Fruit fly (Drosophila melanogaster) whole organism, embryonic: Measurements from ENCODE around the gene Atg18b.

Experiments used
- ATbp ChIP-seq: fragments of 200-800 bp; sonication (Bioruptor generic); optimal IDR thresholded peaks from 2 replicates; lab custom pipeline; 2017; ENCODE audit warnings: missing biosample characterization, mild to moderate bottlenecking, missing genetic modification characterization, missing genetic modification reagents
- Asciz ChIP-seq: fragments of 200-800 bp; sonication (Bioruptor generic); optimal IDR thresholded peaks from 2 replicates; lab custom pipeline; 2017; ENCODE audit warnings: missing biosample characterization, mild to moderate bottlenecking, missing genetic modification characterization, missing genetic modification reagents
- CG10366 ChIP-seq: fragments of 200-800 bp; sonication (Bioruptor generic); IDR thresholded peaks from 2 replicates; pipeline ENCODE4 v1.3.6; 2022; ENCODE audit warnings: missing biosample characterization, missing genetic modification characterization
- CG10565 ChIP-seq: fragments of 200-800 bp; sonication (Bioruptor generic); optimal IDR thresholded peaks from 3 replicates; lab custom pipeline; 2016; ENCODE audit warnings: missing biosample characterization, mild to moderate bottlenecking, missing genetic modification characterization
- CG12219 ChIP-seq: fragments of 200-800 bp; sonication (Bioruptor generic); optimal IDR thresholded peaks from 3 replicates; lab custom pipeline; 2018; ENCODE audit warnings: missing biosample characterization, mild to moderate bottlenecking, missing genetic modification characterization
- CG12769 ChIP-seq: fragments of 200-800 bp; sonication (Bioruptor generic); optimal IDR thresholded peaks from 2 replicates; lab custom pipeline; 2019; ENCODE audit warnings: missing biosample characterization, mild to moderate bottlenecking, missing genetic modification characterization, moderate library complexity
- CG18476 ChIP-seq: fragments of 200-800 bp; sonication (Bioruptor generic); optimal IDR thresholded peaks from 2 replicates; lab custom pipeline; 2016; ENCODE audit warnings: missing biosample characterization, mild to moderate bottlenecking, missing genetic modification characterization
- CG31441 ChIP-seq: fragments of 200-800 bp; sonication (Bioruptor generic); IDR thresholded peaks from 2 replicates; pipeline ENCODE4 v1.3.6; 2022; ENCODE audit warnings: missing biosample characterization, missing genetic modification characterization
- CG32772 ChIP-seq: fragments of 200-800 bp; sonication (Bioruptor generic); IDR thresholded peaks from 2 replicates; pipeline ENCODE4 v1.3.6; 2022; ENCODE audit warnings: missing biosample characterization, missing genetic modification characterization
- CG3407 ChIP-seq: fragments of 200-800 bp; sonication (Bioruptor generic); optimal IDR thresholded peaks from 2 replicates; lab custom pipeline; 2018; ENCODE audit warnings: missing biosample characterization, mild to moderate bottlenecking, missing genetic modification characterization
- CG34224 ChIP-seq: fragments of 200-800 bp; sonication (Bioruptor generic); IDR thresholded peaks from 3 replicates; pipeline ENCODE4 v1.3.6; 2022; ENCODE audit warnings: missing biosample characterization, missing genetic modification characterization; ENCODE audit not compliant: partially characterized antibody
- CG3847 ChIP-seq: fragments of 200-800 bp; sonication (Bioruptor generic); IDR thresholded peaks from 2 replicates; pipeline ENCODE4 v1.3.6; 2022; ENCODE audit warnings: missing biosample characterization, missing genetic modification characterization
- CG6175 ChIP-seq: fragments of 200-800 bp; sonication (Bioruptor generic); IDR thresholded peaks from 3 replicates; pipeline ENCODE4 v1.3.6; 2022; ENCODE audit warnings: missing biosample characterization, missing genetic modification characterization
- CG6272 ChIP-seq: fragments of 200-800 bp; sonication (Bioruptor generic); IDR thresholded peaks from 2 replicates; pipeline ENCODE4 v1.3.6; 2022; ENCODE audit warnings: missing biosample characterization, missing genetic modification characterization
- CG6654 ChIP-seq: fragments of 200-800 bp; sonication (Bioruptor generic); optimal IDR thresholded peaks from 2 replicates; lab custom pipeline; 2017; ENCODE audit warnings: missing biosample characterization, mild to moderate bottlenecking, missing genetic modification characterization
- CG7556 ChIP-seq: fragments of 200-800 bp; sonication (Bioruptor generic); optimal IDR thresholded peaks from 2 replicates; lab custom pipeline; 2017; ENCODE audit warnings: missing biosample characterization, mild to moderate bottlenecking, missing genetic modification characterization
- CG8478 ChIP-seq: fragments of >200 bp; optimal IDR thresholded peaks from 2 replicates; lab custom pipeline; 2018
- CG8924 ChIP-seq: fragments of 200-800 bp; optimal IDR thresholded peaks from 3 replicates; lab custom pipeline; 2019; ENCODE audit warnings: missing biosample characterization, mild to moderate bottlenecking, missing genetic modification characterization, moderate library complexity
- CG9932 ChIP-seq: fragments of 200-800 bp; sonication (Bioruptor generic); IDR thresholded peaks from 2 replicates; pipeline ENCODE4 v1.3.6; 2022; ENCODE audit warnings: missing biosample characterization, missing genetic modification characterization
- CTCF ChIP-seq: fragments of 200-800 bp; sonication (Bioruptor generic); optimal IDR thresholded peaks from 2 replicates; lab custom pipeline; 2017; ENCODE audit warnings: missing biosample characterization, mild to moderate bottlenecking, missing genetic modification characterization, moderate library complexity
- Dp ChIP-seq: fragments of 200-800 bp; sonication (Bioruptor generic); optimal IDR thresholded peaks from 2 replicates; lab custom pipeline; 2018; ENCODE audit warnings: missing biosample characterization, mild to moderate bottlenecking, missing genetic modification characterization, moderate library complexity
- E2f2 ChIP-seq: fragments of 200-800 bp; sonication (Bioruptor generic); IDR thresholded peaks from 2 replicates; pipeline ENCODE4 v1.3.6; 2022; ENCODE audit warnings: missing biosample characterization, missing genetic modification characterization
- Ets65A ChIP-seq: fragments of 200-800 bp; sonication (Bioruptor generic); peaks from one replicate; lab custom pipeline; 2016; ENCODE audit warnings: missing biosample characterization, missing genetic modification characterization
- HLHmδ ChIP-seq: fragments of 200-800 bp; sonication (Bioruptor generic); optimal IDR thresholded peaks from 2 replicates; lab custom pipeline; 2018; ENCODE audit warnings: missing biosample characterization, mild to moderate bottlenecking, missing genetic modification characterization, moderate library complexity
- Hr3 ChIP-seq: fragments of 200-800 bp; sonication (Bioruptor generic); optimal IDR thresholded peaks from 3 replicates; lab custom pipeline; 2016; ENCODE audit warnings: missing biosample characterization, missing genetic modification characterization
- MBD-R2 ChIP-seq: fragments of 200-800 bp; sonication (Bioruptor generic); IDR thresholded peaks from 2 replicates; pipeline ENCODE4 v1.3.6; 2022; ENCODE audit warnings: missing biosample characterization, missing genetic modification characterization
- Mes4 ChIP-seq: fragments of 200-800 bp; sonication (Bioruptor generic); optimal IDR thresholded peaks from 2 replicates; lab custom pipeline; 2016; ENCODE audit warnings: missing biosample characterization, missing genetic modification characterization
- Myb ChIP-seq: fragments of 200-800 bp; sonication (Bioruptor generic); optimal IDR thresholded peaks from 2 replicates; lab custom pipeline; 2016; ENCODE audit warnings: missing biosample characterization, missing genetic modification characterization
- Opbp ChIP-seq: fragments of 200-800 bp; sonication (Bioruptor generic); IDR thresholded peaks from 3 replicates; pipeline ENCODE4 v1.3.6; 2022; ENCODE audit warnings: missing biosample characterization, missing genetic modification characterization; ENCODE audit not compliant: partially characterized antibody
- Ssrp ChIP-seq: fragments of 200-800 bp; sonication (Bioruptor generic); optimal IDR thresholded peaks from 2 replicates; lab custom pipeline; 2018; ENCODE audit warnings: missing biosample characterization, mild to moderate bottlenecking, missing genetic modification characterization, moderate library complexity
- Taf1 ChIP-seq: fragments of 200-800 bp; sonication (Bioruptor generic); IDR thresholded peaks from 2 replicates; pipeline ENCODE4 v1.3.6; 2022; ENCODE audit warnings: missing biosample characterization, missing genetic modification characterization
- Tbp ChIP-seq: fragments of >200 bp; optimal IDR thresholded peaks from 2 replicates; lab custom pipeline; 2018; ENCODE audit warnings: missing biosample characterization, missing genetic modification characterization
- YL-1 ChIP-seq: fragments of 200-800 bp; sonication (Bioruptor generic); optimal IDR thresholded peaks from 3 replicates; lab custom pipeline; 2017; ENCODE audit warnings: missing biosample characterization, mild to moderate bottlenecking, missing genetic modification characterization
- amos ChIP-seq: fragments of 200-800 bp; sonication (Bioruptor generic); IDR thresholded peaks from 2 replicates; pipeline ENCODE4 v1.3.6; 2022; ENCODE audit warnings: missing biosample characterization, missing genetic modification characterization; ENCODE audit not compliant: partially characterized antibody
- ap ChIP-seq: fragments of 200-800 bp; sonication (Bioruptor generic); IDR thresholded peaks from 2 replicates; pipeline ENCODE4 v1.3.6; 2022; ENCODE audit warnings: missing biosample characterization, missing genetic modification characterization
- bbx ChIP-seq: fragments of 200-800 bp; sonication (Bioruptor generic); IDR thresholded peaks from 2 replicates; pipeline ENCODE4 v1.3.6; 2022; ENCODE audit warnings: missing biosample characterization, missing genetic modification characterization; ENCODE audit not compliant: partially characterized antibody
- bigmax ChIP-seq: fragments of 200-800 bp; sonication (Bioruptor generic); optimal IDR thresholded peaks from 2 replicates; lab custom pipeline; 2018; ENCODE audit warnings: missing biosample characterization, mild to moderate bottlenecking, missing genetic modification characterization
- br ChIP-seq: fragments of >200 bp; optimal IDR thresholded peaks from 2 replicates; lab custom pipeline; 2017
- chif ChIP-seq, 2 experiments: fragments of 200-800 bp; sonication (Bioruptor generic); optimal IDR thresholded peaks; 3 replicates each; lab custom pipeline; 2016; ENCODE audit warnings: missing biosample characterization in 2 of 2, missing genetic modification characterization in 2 of 2
- croc ChIP-seq: fragments of 200-800 bp; sonication (Bioruptor generic); conservative IDR thresholded peaks from 3 replicates; pipeline ENCODE4 v1.3.6; 2022; ENCODE audit warnings: missing biosample characterization, missing genetic modification characterization
- dpn ChIP-seq, 2 experiments: fragments of 200-800 bp; sonication (Bioruptor generic); optimal IDR thresholded peaks; 3 replicates each; lab custom pipeline; 2016; ENCODE audit warnings: missing biosample characterization in 2 of 2, missing genetic modification characterization in 2 of 2
- fd102C ChIP-seq: fragments of 200-800 bp; sonication (Bioruptor generic); optimal IDR thresholded peaks from 2 replicates; lab custom pipeline; 2018; ENCODE audit warnings: missing biosample characterization, mild to moderate bottlenecking, missing genetic modification characterization, moderate library complexity
- fu2 ChIP-seq: fragments of 200-800 bp; sonication (Bioruptor generic); optimal IDR thresholded peaks from 2 replicates; lab custom pipeline; 2016; ENCODE audit warnings: missing biosample characterization, missing genetic modification characterization
- jing ChIP-seq: fragments of 200-800 bp; sonication (Bioruptor generic); optimal IDR thresholded peaks from 2 replicates; lab custom pipeline; 2018; ENCODE audit warnings: missing biosample characterization, mild to moderate bottlenecking, missing genetic modification characterization
- knrl ChIP-seq: fragments of 200-800 bp; sonication (Bioruptor generic); IDR thresholded peaks from 3 replicates; pipeline ENCODE4 v1.3.6; 2022; ENCODE audit warnings: missing biosample characterization, missing genetic modification characterization; ENCODE audit not compliant: partially characterized antibody
- mirr ChIP-seq: fragments of 200-800 bp; sonication (Bioruptor generic); optimal IDR thresholded peaks from 3 replicates; lab custom pipeline; 2018; ENCODE audit warnings: missing biosample characterization, mild to moderate bottlenecking, missing genetic modification characterization
- nerfin-2 ChIP-seq: fragments of 200-800 bp; sonication (Bioruptor generic); IDR thresholded peaks from 2 replicates; pipeline ENCODE4 v1.3.6; 2022; ENCODE audit warnings: missing biosample characterization, missing genetic modification characterization; ENCODE audit not compliant: partially characterized antibody
- onecut ChIP-seq: fragments of 200-800 bp; sonication (Bioruptor generic); IDR thresholded peaks from 2 replicates; pipeline ENCODE4 v1.3.6; 2022; ENCODE audit warnings: missing biosample characterization, missing genetic modification characterization
- pho ChIP-seq: fragments of 200-800 bp; sonication (Bioruptor generic); optimal IDR thresholded peaks from 2 replicates; lab custom pipeline; 2016; ENCODE audit warnings: missing biosample characterization, missing genetic modification characterization
- trh ChIP-seq: fragments of 200-800 bp; sonication (Bioruptor generic); optimal IDR thresholded peaks from 2 replicates; lab custom pipeline; 2016; ENCODE audit warnings: missing biosample characterization, missing genetic modification characterization
- tx ChIP-seq: fragments of 200-800 bp; sonication (Bioruptor generic); optimal IDR thresholded peaks from 2 replicates; lab custom pipeline; 2016; ENCODE audit warnings: missing biosample characterization, missing genetic modification characterization
- unpg ChIP-seq: fragments of 200-800 bp; sonication (Bioruptor generic); optimal IDR thresholded peaks from 3 replicates; lab custom pipeline; 2018; ENCODE audit warnings: missing biosample characterization, mild to moderate bottlenecking, missing genetic modification characterization, moderate library complexity
- zfh2 ChIP-seq: fragments of 200-800 bp; sonication (Bioruptor generic); optimal IDR thresholded peaks from 2 replicates; lab custom pipeline; 2016; ENCODE audit warnings: missing biosample characterization, missing genetic modification characterization

The Atg18b gene

DNA sequence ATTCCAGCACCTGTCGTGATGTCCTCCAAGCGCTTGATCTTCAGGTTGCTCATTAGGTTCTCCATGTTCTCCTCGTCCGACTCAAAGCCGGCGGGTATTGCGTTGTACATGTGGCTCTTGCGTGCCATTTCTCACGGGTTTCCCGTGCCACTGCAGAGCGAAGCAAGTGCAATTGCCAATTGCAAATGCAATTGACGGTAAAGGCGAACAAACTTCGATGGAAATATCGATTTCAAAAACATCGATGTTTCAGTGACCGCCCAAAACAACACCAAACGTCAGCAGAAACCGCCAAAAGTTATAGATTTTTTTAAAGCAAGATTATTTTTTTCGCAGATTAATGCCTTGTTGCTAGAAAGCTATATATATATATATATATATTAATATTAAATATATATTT lies 57.5 kb downstream of the Atg18b start, which contains the start of gene Nbr (continued):
- TF ChIP-seq CG10565 (GFP tag; lab: Kevin White, UChicago): no peak
- TF ChIP-seq onecut: no peak
- TF ChIP-seq Ets65A (GFP tag; lab: Kevin White, UChicago): peak; percentile 71
- TF ChIP-seq CG18476: no peak
- TF ChIP-seq MBD-R2: peak; percentile 71
- no peak for TF ChIP-seq br (lab: Kevin White, UChicago)
- TF ChIP-seq pho (GFP tag; lab: Kevin White, UChicago): no peak
- TF ChIP-seq CG12769 (tag; lab: Kevin White, UChicago): no peak
- TF ChIP-seq Opbp: peak; percentile 31; the same call in 1 of the 3 replicates
- no peak for TF ChIP-seq CG12219 (GFP tag; lab: Kevin White, UChicago)
- no peak for TF ChIP-seq CG6175 (GFP tag; lab: Robert Waterston, UW)
- TF ChIP-seq tx (GFP tag; lab: Kevin White, UChicago): no peak
- TF ChIP-seq Asciz (GFP tag; lab: Kevin White, UChicago): no peak
- no peak for TF ChIP-seq dpn (GFP tag; optimal IDR thresholded peaks at IDR 0.05; lab: Kevin White, UChicago)
- peak; percentile 67 for TF ChIP-seq bbx
- peak; percentile 46; the same call in 1 of the 2 replicates for TF ChIP-seq CG6272
- no peak for TF ChIP-seq Taf1 (GFP tag; lab: Robert Waterston, UW)
- TF ChIP-seq HLHmδ (GFP tag; lab: Kevin White, UChicago): no peak
- TF ChIP-seq nerfin-2 (GFP tag; lab: Robert Waterston, UW): no peak
- TF ChIP-seq unpg (GFP tag; lab: Kevin White, UChicago): no peak
- no peak for TF ChIP-seq chif (GFP tag; optimal IDR thresholded peaks at IDR 0.05; lab: Kevin White, UChicago)
- TF ChIP-seq CG9932: peak; percentile 51
- 0 out of 2 replicates have a peak, but pooled peaks have one; percentile 38 for TF ChIP-seq E2f2 (GFP tag; lab: Robert Waterston, UW)
- TF ChIP-seq croc (GFP tag; lab: Robert Waterston, UW): no peak
- peak; percentile 33; the same call in 2 of the 3 replicates for TF ChIP-seq knrl
- no peak for TF ChIP-seq CG8478 (lab: Kevin White, UChicago)
- peak; percentile 62 for TF ChIP-seq amos (GFP tag; lab: Robert Waterston, UW)
- no peak for TF ChIP-seq trh (GFP tag; lab: Kevin White, UChicago)
- TF ChIP-seq bigmax (GFP tag; lab: Kevin White, UChicago): no peak
- TF ChIP-seq CG10366: no peak
- TF ChIP-seq CG31441 (GFP tag; lab: Robert Waterston, UW): no peak
- TF ChIP-seq Ssrp: no peak
- no peak for TF ChIP-seq Hr3 (GFP tag; lab: Kevin White, UChicago)
- no peak for TF ChIP-seq Dp
- no peak for TF ChIP-seq ap
- no peak for TF ChIP-seq fu2 (GFP tag; lab: Kevin White, UChicago)
- peak; percentile 43; the same call in 1 of the 3 replicates for TF ChIP-seq CG34224 (GFP tag; lab: Robert Waterston, UW)
- TF ChIP-seq Tbp (GFP tag; lab: Kevin White, UChicago): no peak
- TF ChIP-seq mirr (GFP tag; lab: Kevin White, UChicago): no peak
- TF ChIP-seq CG3407 (GFP tag; lab: Kevin White, UChicago): no peak
- TF ChIP-seq CG7556: no peak
- TF ChIP-seq CTCF (GFP tag; lab: Kevin White, UChicago): no peak
- no peak for TF ChIP-seq ATbp (GFP tag; lab: Kevin White, UChicago)
- no peak for TF ChIP-seq CG32772 (GFP tag; lab: Robert Waterston, UW)
- no peak for TF ChIP-seq Myb
- no peak for TF ChIP-seq Mes4 (GFP tag; lab: Kevin White, UChicago)
- no peak for TF ChIP-seq YL-1 (GFP tag; lab: Kevin White, UChicago)
- no peak for TF ChIP-seq zfh2 (GFP tag; lab: Kevin White, UChicago)
- no peak for TF ChIP-seq CG3847 (GFP tag; lab: Robert Waterston, UW)
- no peak for TF ChIP-seq CG6654 (GFP tag; lab: Kevin White, UChicago)
- no peak for TF ChIP-seq jing (GFP tag; lab: Kevin White, UChicago)
- TF ChIP-seq fd102C (GFP tag; lab: Kevin White, UChicago): no peak
- TF ChIP-seq CG8924 (tag; lab: Kevin White, UChicago): no peak
